Worm (Caenorhabditis elegans) whole organism, L3 larva: ENCODE data around the gene pals-37.

Experiments
- R02D3.7 ChIP-seq: fragments of 150-350 bp; optimal IDR thresholded peaks from 2 replicates; lab custom pipeline; 2014; ENCODE audit warnings: missing biosample characterization, missing genetic modification characterization
- aly-2 ChIP-seq: fragments of 150-350 bp; optimal IDR thresholded peaks from 2 replicates; lab custom pipeline; 2014; ENCODE audit warnings: missing biosample characterization, missing genetic modification characterization
- ama-1 ChIP-seq: fragments of 150-350 bp; optimal IDR thresholded peaks from 2 replicates; lab custom pipeline; 2018
- ceh-28 ChIP-seq: fragments of 150-350 bp; optimal IDR thresholded peaks from 2 replicates; lab custom pipeline; 2014; ENCODE audit warnings: missing biosample characterization, missing genetic modification reagents, missing genetic modification characterization
- ceh-82 ChIP-seq: fragments of 150-350 bp; optimal IDR thresholded peaks from 2 replicates; lab custom pipeline; 2014; ENCODE audit warnings: missing biosample characterization, missing genetic modification characterization
- ceh-9 ChIP-seq: sonication (generic microtip); optimal IDR thresholded peaks from 2 replicates; lab custom pipeline; 2018; ENCODE audit warnings: missing biosample characterization, missing genetic modification characterization
- egl-5 ChIP-seq: fragments of 150-350 bp; optimal IDR thresholded peaks from 2 replicates; lab custom pipeline; 2017; ENCODE audit warnings: missing biosample characterization, missing genetic modification reagents, missing genetic modification characterization, inconsistent platforms
- elt-1 ChIP-seq: fragments of 150-350 bp; optimal IDR thresholded peaks from 2 replicates; lab custom pipeline; 2014; ENCODE audit warnings: missing biosample characterization, missing genetic modification characterization
- elt-2 ChIP-seq: sonication (generic microtip); optimal IDR thresholded peaks from 2 replicates; lab custom pipeline; 2016; ENCODE audit warnings: missing genetic modification reagents, mild to moderate bottlenecking, missing genetic modification characterization, missing compliant biosample characterization
- elt-3 ChIP-seq, 3 experiments: fragments of 150-350 bp in 1 of 3; sonication (generic microtip) in 2 of 3; optimal IDR thresholded peaks; 2 replicates in 2 of 3; 4 replicates in 1 of 3; lab custom pipeline; 2014 to 2017; ENCODE audit warnings: missing biosample characterization in 3 of 3, missing genetic modification characterization in 3 of 3
- fkh-10 ChIP-seq: sonication (generic microtip); optimal IDR thresholded peaks from 2 replicates; lab custom pipeline; 2017; ENCODE audit warnings: missing biosample characterization, missing genetic modification reagents, missing genetic modification characterization
- fkh-2 ChIP-seq: fragments of 150-350 bp; optimal IDR thresholded peaks from 2 replicates; lab custom pipeline; 2014; ENCODE audit warnings: missing biosample characterization, missing genetic modification reagents, missing genetic modification characterization
- fos-1 ChIP-seq: fragments of 150-350 bp; optimal IDR thresholded peaks from 2 replicates; lab custom pipeline; 2014; ENCODE audit warnings: missing biosample characterization, missing genetic modification characterization
- hmg-11 ChIP-seq: sonication (generic microtip); optimal IDR thresholded peaks from 2 replicates; lab custom pipeline; 2016; ENCODE audit warnings: missing genetic modification characterization, missing compliant biosample characterization
- jun-1 ChIP-seq: fragments of 150-350 bp; optimal IDR thresholded peaks from 2 replicates; lab custom pipeline; 2014; ENCODE audit warnings: missing biosample characterization, missing genetic modification reagents, missing genetic modification characterization
- mdl-1 ChIP-seq: fragments of 150-350 bp; optimal IDR thresholded peaks from 2 replicates; lab custom pipeline; 2014; ENCODE audit warnings: missing biosample characterization, missing genetic modification characterization
- mml-1 ChIP-seq: fragments of 150-350 bp; sonication (generic microtip); optimal IDR thresholded peaks from 3 replicates; lab custom pipeline; 2014; ENCODE audit warnings: missing biosample characterization, missing genetic modification characterization
- nfya-1 ChIP-seq: sonication (generic microtip); optimal IDR thresholded peaks from 2 replicates; lab custom pipeline; 2017; ENCODE audit warnings: missing genetic modification characterization, mild to moderate bottlenecking, missing compliant biosample characterization, antibody characterized with exemption, moderate library complexity; ENCODE audit not compliant: insufficient read depth
- nhr-11 ChIP-seq: fragments of 150-350 bp; optimal IDR thresholded peaks from 2 replicates; lab custom pipeline; 2014; ENCODE audit warnings: missing biosample characterization, missing genetic modification characterization
- nhr-12 ChIP-seq: fragments of 150-350 bp; optimal IDR thresholded peaks from 2 replicates; lab custom pipeline; 2014; ENCODE audit warnings: missing biosample characterization, missing genetic modification characterization
- nhr-237 ChIP-seq: fragments of 150-350 bp; optimal IDR thresholded peaks from 2 replicates; lab custom pipeline; 2014; ENCODE audit warnings: missing biosample characterization, missing genetic modification characterization
- nhr-25 ChIP-seq: sonication (generic microtip); optimal IDR thresholded peaks from 2 replicates; lab custom pipeline; 2017; ENCODE audit warnings: missing biosample characterization, missing genetic modification characterization
- nhr-28 ChIP-seq: fragments of 150-350 bp; optimal IDR thresholded peaks from 2 replicates; lab custom pipeline; 2014; ENCODE audit warnings: missing biosample characterization, missing genetic modification characterization
- nhr-67 ChIP-seq: fragments of 150-350 bp; optimal IDR thresholded peaks from 2 replicates; lab custom pipeline; 2014; ENCODE audit warnings: missing biosample characterization, missing genetic modification characterization
- nhr-77 ChIP-seq: fragments of 150-350 bp; optimal IDR thresholded peaks from 2 replicates; lab custom pipeline; 2014; ENCODE audit warnings: missing biosample characterization, missing genetic modification characterization
- pha-4 ChIP-seq: fragments of 150-350 bp; optimal IDR thresholded peaks from 2 replicates; lab custom pipeline; 2014; ENCODE audit warnings: missing biosample characterization, missing genetic modification reagents, missing genetic modification characterization
- pqm-1 ChIP-seq: fragments of 150-350 bp; optimal IDR thresholded peaks from 2 replicates; lab custom pipeline; 2017; ENCODE audit warnings: missing biosample characterization, missing genetic modification characterization, inconsistent platforms
- sea-2 ChIP-seq: fragments of 150-350 bp; sonication (generic microtip); optimal IDR thresholded peaks from 4 replicates; lab custom pipeline; 2014; ENCODE audit warnings: missing biosample characterization, missing genetic modification reagents, missing genetic modification characterization
- skn-1 ChIP-seq: fragments of 150-350 bp; optimal IDR thresholded peaks from 2 replicates; lab custom pipeline; 2014; ENCODE audit warnings: missing biosample characterization, missing genetic modification characterization
- unc-39 ChIP-seq: sonication (generic microtip); optimal IDR thresholded peaks from 4 replicates; lab custom pipeline; 2017; ENCODE audit warnings: missing biosample characterization, missing genetic modification characterization
- unc-62 ChIP-seq: fragments of 150-350 bp; sonication (generic microtip); optimal IDR thresholded peaks from 4 replicates; lab custom pipeline; 2014; ENCODE audit warnings: missing biosample characterization, missing genetic modification reagents, missing genetic modification characterization
- ztf-11 ChIP-seq: fragments of 150-350 bp; optimal IDR thresholded peaks from 2 replicates; lab custom pipeline; 2014; ENCODE audit warnings: missing biosample characterization, missing genetic modification characterization

pals-37 gene

ce11 chrV:12465399-12465798 lies 24.1 kb upstream of the pals-37 start (continued):
- no peak for TF ChIP-seq fos-1 (tag; lab: Kevin White, UChicago)
- TF ChIP-seq ceh-28, result peak; percentile 72
- TF ChIP-seq jun-1, result peak; percentile 48
- TF ChIP-seq nhr-11 (tag; lab: Kevin White, UChicago), result peak; percentile 26
- TF ChIP-seq nhr-67 (tag; lab: Kevin White, UChicago), result no peak
- TF ChIP-seq skn-1 (tag; lab: Kevin White, UChicago), result no peak
- peak; percentile 95 for TF ChIP-seq hmg-11 (tag; lab: Kevin White, UChicago)
- no peak for TF ChIP-seq ztf-11 (tag; lab: Kevin White, UChicago)
- peak; percentile 34 for TF ChIP-seq elt-1
- TF ChIP-seq, all 47 proteins: peak for 21

- TF ChIP-seq pha-4 (peak; percentile 27), ceh-9 (tag; lab: Kevin White, UChicago) (no peak), nfya-1 (tag; lab: Kevin White, UChicago) (peak; percentile 19)
Measured at ce11 chrV:12462908-12463307, 21.6 kb upstream of the pals-37 start, which contains the start of gene egl-10. egl-10 (minus strand) TSS chrV:12463008.

DNA sequence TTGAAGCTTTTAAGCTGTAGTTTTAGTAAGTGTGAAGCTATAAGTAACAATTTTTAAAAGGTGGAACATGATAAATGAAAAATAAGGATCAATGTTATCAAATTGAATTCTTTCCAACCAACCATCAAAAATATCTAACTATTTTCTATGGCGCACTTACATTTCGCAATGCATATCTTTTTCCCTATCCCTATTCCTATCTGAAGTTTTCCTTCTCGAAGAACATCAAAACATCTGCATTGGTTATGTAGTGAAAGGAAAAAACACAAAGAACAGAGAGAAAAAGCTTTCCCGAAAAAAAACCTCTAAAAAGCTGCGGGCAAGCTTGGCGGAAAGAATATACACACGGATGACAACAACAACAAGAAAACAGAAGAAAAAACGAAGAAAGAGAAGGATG lies 19.3 kb upstream of the pals-37 start:
- no peak for TF ChIP-seq pqm-1 (tag; lab: Kevin White, UChicago)
- peak; percentile 6 for TF ChIP-seq egl-5 (tag; lab: Kevin White, UChicago)

ce11 chrV:12455695-12456094 lies 14.4 kb upstream of the pals-37 start:
- TF ChIP-seq nfya-1 (tag; lab: Kevin White, UChicago) (peak; percentile 20), fkh-2 (no peak), fkh-10 (GFP tag; lab: Kevin White, UChicago) (no peak), mml-1 (tag; lab: Kevin White, UChicago) (no peak), nhr-67 (tag; lab: Kevin White, UChicago) (no peak), aly-2 (no peak), sea-2 (GFP tag; lab: Kevin White, UChicago) (no peak), nhr-77 (tag; lab: Kevin White, UChicago) (no peak)

- TF ChIP-seq R02D3.7, result peak; percentile 66
- no peak for TF ChIP-seq ama-1
- TF ChIP-seq pqm-1 (tag; lab: Kevin White, UChicago), result no peak
- peak; percentile 33 for TF ChIP-seq pha-4
- TF ChIP-seq nhr-237, result no peak
- TF ChIP-seq nfya-1 (tag; lab: Kevin White, UChicago), result peak; percentile 46
Measured at ce11 chrV:12450441-12450840, 9.1 kb upstream of the pals-37 start, which contains the start of gene F28C1.1. F28C1.1 (plus strand) TSS chrV:12450805.

DNA sequence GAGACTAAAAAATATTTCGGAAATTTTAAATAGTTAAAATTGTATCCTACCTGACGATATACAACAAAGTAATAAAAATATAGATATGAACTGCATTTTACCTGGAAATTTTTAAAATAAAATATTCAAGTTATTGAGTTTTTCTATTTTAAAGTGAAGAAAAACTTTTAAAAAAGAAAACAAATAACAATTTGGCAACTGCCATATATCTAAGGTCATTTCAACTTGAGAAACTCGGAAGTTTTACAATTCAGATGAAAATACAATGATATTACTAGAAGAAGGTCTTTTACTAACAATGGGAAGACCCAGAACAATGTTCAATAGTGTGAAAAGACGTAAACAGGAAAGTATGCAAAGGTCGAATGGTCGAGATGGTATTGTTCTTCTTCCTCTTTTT lies 8.6 kb upstream of the pals-37 start, which contains the start of gene C54D10.10:
TSS of gene C54D10.10 (minus strand) at position 101 of the 400 bp plus-strand sequence.
- TF ChIP-seq jun-1, result no peak
- no peak for TF ChIP-seq ceh-82 (tag; lab: Kevin White, UChicago)
- no peak for TF ChIP-seq mdl-1 (tag; lab: Kevin White, UChicago)
- TF ChIP-seq sea-2 (GFP tag; lab: Kevin White, UChicago), result no peak
- no peak for TF ChIP-seq unc-62
- TF ChIP-seq nhr-25 (tag; lab: Kevin White, UChicago), result no peak
- no peak for TF ChIP-seq elt-3 (tag; optimal IDR thresholded peaks at IDR 0.05; lab: Kevin White, UChicago)
- no peak for TF ChIP-seq hmg-11 (tag; lab: Kevin White, UChicago)
- TF ChIP-seq pha-4, result no peak
- TF ChIP-seq nhr-28 (tag; lab: Kevin White, UChicago), result no peak

ce11 chrV:12446895-12447294 lies 5.6 kb upstream of the pals-37 start, which contains the start of the genes pals-38 and C54D10.9:
pals-38 (minus strand) TSS chrV:12446995.
C54D10.9 (plus strand) TSS chrV:12447153.
- TF ChIP-seq elt-2 (tag; lab: Kevin White, UChicago) (no peak), elt-1 (no peak), unc-62 (no peak), nhr-12 (tag; lab: Kevin White, UChicago) (no peak), ceh-82 (tag; lab: Kevin White, UChicago) (no peak), fkh-10 (GFP tag; lab: Kevin White, UChicago) (no peak), R02D3.7 (no peak), nhr-11 (tag; lab: Kevin White, UChicago) (no peak), skn-1 (tag; lab: Kevin White, UChicago) (no peak), ceh-9 (tag; lab: Kevin White, UChicago) (no peak), nhr-77 (tag; lab: Kevin White, UChicago) (no peak), ztf-11 (tag; lab: Kevin White, UChicago) (no peak), unc-39 (no peak), nhr-237 (no peak)
